Worm (Caenorhabditis elegans) whole organism, L4 larva: Measurements from ENCODE around the gene abhd-12.

ENCODE experiments used
- F49E8.2 ChIP-seq: sonication (generic microtip); optimal IDR thresholded peaks from 2 replicates; lab custom pipeline; 2016; ENCODE audit warnings: missing compliant biosample characterization, mild to moderate bottlenecking, missing genetic modification characterization, borderline replicate concordance
- R02D3.7 ChIP-seq: fragments of 150-350 bp; sonication (generic microtip); optimal IDR thresholded peaks from 3 replicates; lab custom pipeline; 2014; ENCODE audit warnings: missing biosample characterization, missing genetic modification characterization
- T26A8.4 ChIP-seq: fragments of 200-800 bp; sonication (Bioruptor generic); IDR thresholded peaks from 2 replicates; pipeline ENCODE4 v1.3.6; 2022; ENCODE audit warnings: missing genetic modification characterization, missing compliant biosample characterization
- Y105C5A.15 ChIP-seq: fragments of 200-800 bp; sonication (Bioruptor generic); IDR thresholded peaks from 2 replicates; pipeline ENCODE4 v1.3.6; 2022; ENCODE audit warnings: missing genetic modification characterization, missing compliant biosample characterization
- ZK337.2 ChIP-seq: fragments of 200-800 bp; sonication (Bioruptor generic); IDR thresholded peaks from 2 replicates; pipeline ENCODE4 v1.3.6; 2022; ENCODE audit warnings: missing genetic modification reagents, missing genetic modification characterization, missing compliant biosample characterization
- aly-2 ChIP-seq: sonication (generic microtip); optimal IDR thresholded peaks from 2 replicates; lab custom pipeline; 2018; ENCODE audit warnings: missing biosample characterization, missing genetic modification characterization
- arid-1 ChIP-seq: fragments of 200-800 bp; sonication (Bioruptor generic); conservative IDR thresholded peaks from 2 replicates; pipeline ENCODE4 v1.3.6; 2022; ENCODE audit warnings: missing genetic modification reagents, missing genetic modification characterization, missing compliant biosample characterization
- attf-4 ChIP-seq: sonication (generic microtip); optimal IDR thresholded peaks from 3 replicates; lab custom pipeline; 2017; ENCODE audit warnings: missing biosample characterization, missing genetic modification characterization
- ceh-28 ChIP-seq: fragments of 150-350 bp; optimal IDR thresholded peaks from 2 replicates; lab custom pipeline; 2014; ENCODE audit warnings: missing biosample characterization, missing genetic modification reagents, missing genetic modification characterization
- ceh-32 ChIP-seq: sonication (generic microtip); optimal IDR thresholded peaks from 2 replicates; lab custom pipeline; 2016; ENCODE audit warnings: mild to moderate bottlenecking, missing genetic modification characterization, missing compliant biosample characterization; ENCODE audit not compliant: poor library complexity
- ceh-44 ChIP-seq: fragments of 200-800 bp; sonication (Bioruptor generic); IDR thresholded peaks from 2 replicates; pipeline ENCODE4 v1.3.6; 2022; ENCODE audit warnings: missing genetic modification reagents, missing genetic modification characterization, missing compliant biosample characterization
- ceh-62 ChIP-seq: sonication (generic microtip); optimal IDR thresholded peaks from 2 replicates; lab custom pipeline; 2017; ENCODE audit warnings: missing biosample characterization, missing genetic modification characterization
- ceh-82 ChIP-seq: sonication (generic microtip); optimal IDR thresholded peaks from 2 replicates; lab custom pipeline; 2017; ENCODE audit warnings: missing biosample characterization, missing genetic modification characterization
- ces-1 ChIP-seq: fragments of 150-350 bp; sonication (generic microtip); optimal IDR thresholded peaks from 4 replicates; lab custom pipeline; 2014; ENCODE audit warnings: missing biosample characterization, missing genetic modification reagents, missing genetic modification characterization
- daf-16 ChIP-seq, 3 experiments: sonication (generic microtip); optimal IDR thresholded peaks; 2 replicates each; lab custom pipeline; 2016 to 2017; ENCODE audit warnings: missing genetic modification characterization in 3 of 3, missing genetic modification reagents in 3 of 3, mild to moderate bottlenecking in 2 of 3, missing compliant biosample characterization in 2 of 3, missing biosample characterization in 1 of 3, moderate library complexity in 1 of 3
- daf-19 ChIP-seq: fragments of 200-800 bp; sonication (Bioruptor generic); conservative IDR thresholded peaks from 2 replicates; pipeline ENCODE4 v1.3.6; 2022; ENCODE audit warnings: missing genetic modification characterization, missing compliant biosample characterization
- daf-8 ChIP-seq: fragments of 200-800 bp; sonication (Bioruptor generic); IDR thresholded peaks from 2 replicates; pipeline ENCODE4 v1.3.6; 2022; ENCODE audit warnings: missing genetic modification characterization, missing compliant biosample characterization
- dmd-6 ChIP-seq: fragments of 200-800 bp; sonication (Bioruptor generic); IDR thresholded peaks from 2 replicates; pipeline ENCODE4 v1.3.6; 2022; ENCODE audit warnings: missing genetic modification reagents, missing genetic modification characterization, missing compliant biosample characterization
- egl-43 ChIP-seq: fragments of 200-800 bp; sonication (Bioruptor generic); IDR thresholded peaks from 2 replicates; pipeline ENCODE4 v1.3.6; 2022; ENCODE audit warnings: missing genetic modification reagents, missing genetic modification characterization, missing compliant biosample characterization
- fos-1 ChIP-seq: fragments of 150-350 bp; optimal IDR thresholded peaks from 2 replicates; lab custom pipeline; 2014; ENCODE audit warnings: missing biosample characterization, missing genetic modification characterization
- hif-1 ChIP-seq, 2 experiments: sonication (generic microtip); optimal IDR thresholded peaks; 2 replicates each; lab custom pipeline; 2016 to 2017; ENCODE audit warnings: missing compliant biosample characterization in 2 of 2, missing genetic modification characterization in 2 of 2, missing genetic modification reagents in 2 of 2, missing genotype in 2 of 2, mild to moderate bottlenecking in 1 of 2
- hlh-11 ChIP-seq: fragments of 200-800 bp; sonication (Bioruptor generic); optimal IDR thresholded peaks from 2 replicates; lab custom pipeline; 2018; ENCODE audit warnings: mild to moderate bottlenecking, missing genetic modification characterization, missing compliant biosample characterization
- hlh-30 ChIP-seq: sonication (generic microtip); optimal IDR thresholded peaks from 2 replicates; lab custom pipeline; 2017; ENCODE audit warnings: antibody characterized with exemption, mild to moderate bottlenecking, missing genetic modification characterization, missing compliant biosample characterization; ENCODE audit not compliant: insufficient read depth
- hmg-1.1 ChIP-seq: fragments of 200-800 bp; sonication (Bioruptor generic); IDR thresholded peaks from 2 replicates; pipeline ENCODE4 v1.3.6; 2022; ENCODE audit warnings: missing genetic modification reagents, missing genetic modification characterization, missing compliant biosample characterization
- jun-1 ChIP-seq: fragments of 150-350 bp; optimal IDR thresholded peaks from 2 replicates; lab custom pipeline; 2014; ENCODE audit warnings: missing biosample characterization, missing genetic modification reagents, missing genetic modification characterization
- lin-38 ChIP-seq: fragments of 200-800 bp; sonication (Bioruptor generic); IDR thresholded peaks from 2 replicates; pipeline ENCODE4 v1.3.6; 2022; ENCODE audit warnings: missing genetic modification reagents, missing genetic modification characterization, missing compliant biosample characterization
- lsy-2 ChIP-seq, 2 experiments: fragments of 150-350 bp in 1 of 2; sonication (generic microtip) in 1 of 2; optimal IDR thresholded peaks; 2 replicates each; lab custom pipeline; 2014 to 2017; ENCODE audit warnings: missing biosample characterization in 2 of 2, missing genetic modification characterization in 2 of 2
- madf-5 ChIP-seq, 2 experiments: fragments of 200-800 bp; sonication (Bioruptor generic); IDR thresholded peaks; 2 replicates each; pipeline ENCODE4 v1.3.6; 2022; ENCODE audit warnings: missing compliant biosample characterization in 2 of 2, missing genetic modification characterization in 2 of 2
- mdl-1 ChIP-seq, 2 experiments: fragments of 150-350 bp in 1 of 2; sonication (generic microtip) in 1 of 2; optimal IDR thresholded peaks; 2 replicates each; lab custom pipeline; 2014 to 2017; ENCODE audit warnings: missing biosample characterization in 2 of 2, missing genetic modification characterization in 2 of 2
- mep-1 ChIP-seq: fragments of 150-350 bp; sonication (generic microtip); optimal IDR thresholded peaks from 3 replicates; lab custom pipeline; 2014; ENCODE audit warnings: missing biosample characterization, missing genetic modification characterization
- mxl-2 ChIP-seq: fragments of 200-800 bp; sonication (Bioruptor generic); conservative IDR thresholded peaks from 2 replicates; pipeline ENCODE4 v1.3.6; 2022; ENCODE audit warnings: missing genetic modification reagents, missing genetic modification characterization, missing compliant biosample characterization
- mxl-3 ChIP-seq: fragments of 200-800 bp; sonication (Bioruptor generic); optimal IDR thresholded peaks from 2 replicates; lab custom pipeline; 2018; ENCODE audit warnings: mild to moderate bottlenecking, missing genetic modification characterization, missing compliant biosample characterization
- nhr-11 ChIP-seq: fragments of 150-350 bp; optimal IDR thresholded peaks from 2 replicates; lab custom pipeline; 2014; ENCODE audit warnings: missing biosample characterization, missing genetic modification characterization
- nhr-237 ChIP-seq: sonication (generic microtip); optimal IDR thresholded peaks from 2 replicates; lab custom pipeline; 2017; ENCODE audit warnings: missing biosample characterization, missing genetic modification characterization
- nhr-41 ChIP-seq: fragments of 200-800 bp; sonication (Bioruptor generic); IDR thresholded peaks from 2 replicates; pipeline ENCODE4 v1.3.6; 2022; ENCODE audit warnings: missing genetic modification reagents, missing genetic modification characterization, missing compliant biosample characterization
- nhr-42 ChIP-seq: fragments of 200-800 bp; sonication (Bioruptor generic); IDR thresholded peaks from 2 replicates; pipeline ENCODE4 v1.3.6; 2022; ENCODE audit warnings: missing genetic modification characterization, missing compliant biosample characterization
- nhr-48 ChIP-seq: sonication (generic microtip); optimal IDR thresholded peaks from 2 replicates; lab custom pipeline; 2016; ENCODE audit warnings: mild to moderate bottlenecking, missing genetic modification characterization, missing compliant biosample characterization
- rbr-2 ChIP-seq: sonication (generic microtip); optimal IDR thresholded peaks from 2 replicates; lab custom pipeline; 2016; ENCODE audit warnings: missing genotype, missing genetic modification characterization, missing compliant biosample characterization
- saeg-2 ChIP-seq: fragments of 200-800 bp; sonication (Bioruptor generic); IDR thresholded peaks from 2 replicates; pipeline ENCODE4 v1.3.6; 2022; ENCODE audit warnings: missing genetic modification reagents, missing genetic modification characterization, missing compliant biosample characterization
- sdz-12 ChIP-seq: fragments of 200-800 bp; sonication (Bioruptor generic); optimal IDR thresholded peaks from 2 replicates; lab custom pipeline; 2018; ENCODE audit warnings: mild to moderate bottlenecking, missing genetic modification characterization, missing compliant biosample characterization
- skn-1 ChIP-seq: fragments of 150-350 bp; optimal IDR thresholded peaks from 2 replicates; lab custom pipeline; 2014; ENCODE audit warnings: missing biosample characterization, missing genetic modification characterization
- unc-130 ChIP-seq: sonication (generic microtip); optimal IDR thresholded peaks from 2 replicates; lab custom pipeline; 2016; ENCODE audit warnings: missing genetic modification reagents, missing genetic modification characterization, missing compliant biosample characterization
- unc-39 ChIP-seq: sonication (generic microtip); optimal IDR thresholded peaks from 2 replicates; lab custom pipeline; 2017; ENCODE audit warnings: missing biosample characterization, missing genetic modification characterization
- vab-7 ChIP-seq: fragments of 200-800 bp; sonication (Bioruptor generic); IDR thresholded peaks from 2 replicates; pipeline ENCODE4 v1.3.6; 2022; ENCODE audit warnings: missing genetic modification reagents, missing genetic modification characterization, missing compliant biosample characterization
- zfp-2 ChIP-seq: sonication (generic microtip); optimal IDR thresholded peaks from 2 replicates; lab custom pipeline; 2016; ENCODE audit warnings: mild to moderate bottlenecking, missing genetic modification characterization, missing compliant biosample characterization
- zfp-3 ChIP-seq: fragments of 200-800 bp; sonication (Bioruptor generic); conservative IDR thresholded peaks from 2 replicates; pipeline ENCODE4 v1.3.6; 2022; ENCODE audit warnings: missing genetic modification reagents, missing genetic modification characterization, missing compliant biosample characterization
- ztf-11 ChIP-seq: fragments of 150-350 bp; optimal IDR thresholded peaks from 2 replicates; lab custom pipeline; 2014; ENCODE audit warnings: missing biosample characterization, missing genetic modification characterization
- ztf-7 ChIP-seq: fragments of 150-350 bp; optimal IDR thresholded peaks from 2 replicates; lab custom pipeline; 2014; ENCODE audit warnings: missing biosample characterization, missing genetic modification characterization

abhd-12 gene

ce11 chrV:8028825-8029489, 45.3 kb downstream of the abhd-12 start, which contains the start of gene oma-2 (continued):
- TF ChIP-seq daf-8 (GFP tag; lab: Robert Waterston, UW) (no peak), ZK337.2 (no peak), R02D3.7 (tag; lab: Kevin White, UChicago) (no peak), ceh-62 (tag; lab: Kevin White, UChicago) (no peak), ceh-44 (GFP tag; lab: Robert Waterston, UW) (no peak), ceh-32 (tag; lab: Kevin White, UChicago) (no peak), egl-43 (GFP tag; lab: Robert Waterston, UW) (no peak), nhr-41 (GFP tag; lab: Robert Waterston, UW) (no peak), unc-39 (tag; lab: Kevin White, UChicago) (no peak), hlh-11 (no peak), zfp-2 (tag; lab: Kevin White, UChicago) (no peak), unc-130 (peak; percentile 33), F49E8.2 (tag; lab: Kevin White, UChicago) (peak; percentile 35), dmd-6 (GFP tag; lab: Robert Waterston, UW) (no peak), madf-5 (GFP tag; IDR thresholded peaks at IDR 0.05; lab: Robert Waterston, UW) (no peak), lsy-2 (tag; optimal IDR thresholded peaks at IDR 0.05; lab: Kevin White, UChicago) (peak in 1 of 2 experiments; percentile 25), mep-1 (tag; lab: Kevin White, UChicago) (no peak)

- TF ChIP-seq hlh-30 (peak; percentile 49), nhr-48 (tag; lab: Kevin White, UChicago) (no peak), daf-8 (GFP tag; lab: Robert Waterston, UW) (no peak), mxl-2 (GFP tag; lab: Robert Waterston, UW) (no peak), ceh-44 (GFP tag; lab: Robert Waterston, UW) (no peak), T26A8.4 (no peak), ceh-32 (tag; lab: Kevin White, UChicago) (no peak), hmg-1.1 (GFP tag; lab: Robert Waterston, UW) (no peak), sdz-12 (GFP tag; lab: Kevin White, UChicago) (no peak), daf-16 (GFP tag; optimal IDR thresholded peaks at IDR 0.05; lab: Kevin White, UChicago) (no peak), daf-16 (tag; optimal IDR thresholded peaks at IDR 0.05; lab: Kevin White, UChicago) (peak; percentile 37), arid-1 (GFP tag; lab: Robert Waterston, UW) (no peak), ceh-28 (no peak), ceh-62 (tag; lab: Kevin White, UChicago) (no peak), hif-1 (tag; optimal IDR thresholded peaks at IDR 0.05; lab: Kevin White, UChicago) (no peak), nhr-237 (tag; lab: Kevin White, UChicago) (no peak), unc-39 (tag; lab: Kevin White, UChicago) (no peak), jun-1 (no peak), daf-19 (GFP tag; lab: Robert Waterston, UW) (no peak), vab-7 (GFP tag; lab: Robert Waterston, UW) (no peak), fos-1 (tag; lab: Kevin White, UChicago) (no peak), nhr-11 (no peak), zfp-2 (tag; lab: Kevin White, UChicago) (no peak), ztf-11 (no peak), attf-4 (tag; lab: Kevin White, UChicago) (no peak), nhr-42 (GFP tag; lab: Robert Waterston, UW) (no peak), mdl-1 (tag; optimal IDR thresholded peaks at IDR 0.05; lab: Kevin White, UChicago) (no peak), aly-2 (no peak), mxl-3 (GFP tag; lab: Kevin White, UChicago) (no peak), ztf-7 (tag; lab: Kevin White, UChicago) (no peak), skn-1 (tag; lab: Kevin White, UChicago) (no peak), saeg-2 (GFP tag; lab: Robert Waterston, UW) (no peak), lin-38 (GFP tag; lab: Robert Waterston, UW) (peak; percentile 93), Y105C5A.15 (GFP tag; lab: Robert Waterston, UW) (no peak), rbr-2 (tag; lab: Kevin White, UChicago) (no peak), ceh-82 (tag; lab: Kevin White, UChicago) (no peak), zfp-3 (GFP tag; lab: Robert Waterston, UW) (no peak), ces-1 (GFP tag; lab: Kevin White, UChicago) (no peak)
Measured at ce11 chrV:8031121-8031520, 47.4 kb downstream of the abhd-12 start, which contains the start of gene vars-1. TSS of gene vars-1 (plus strand) at chrV:8031411.
